Worm (Caenorhabditis elegans): Measurements from ENCODE around the gene mec-10.

The mec-10 gene

ce11 chrX:8457314-8457713, 12.8 kb downstream of the mec-10 start, which contains the start of gene F16F9.3:
Gene F16F9.3, plus strand, starts transcription at chrX:8457614.
- TF ChIP-seq mdl-1 (tag; optimal IDR thresholded peaks at IDR 0.05) (no peak), unc-98 (GFP tag; IDR thresholded peaks at IDR 0.05) (no peak), fkh-8 (tag; optimal IDR thresholded peaks at IDR 0.05) (no peak), Y116A8C.19 (tag; optimal IDR thresholded peaks at IDR 0.05; ENCODE audit: borderline replicate concordance) (no peak), efl-3 (GFP tag; optimal IDR thresholded peaks at IDR 0.05) (no peak), lin-15B (tag; optimal IDR thresholded peaks at IDR 0.05) (no peak), mep-1 (tag; optimal IDR thresholded peaks at IDR 0.05) (no peak), ces-1 (GFP tag; optimal IDR thresholded peaks at IDR 0.05) (no peak), pax-3 (tag; optimal IDR thresholded peaks at IDR 0.05) (no peak), zag-1 (tag; optimal IDR thresholded peaks at IDR 0.05) (no peak), mef-2 (tag; optimal IDR thresholded peaks at IDR 0.05) (no peak), fkh-10 (GFP tag; optimal IDR thresholded peaks at IDR 0.05) (no peak), nhr-20 (tag; optimal IDR thresholded peaks at IDR 0.05) (no peak), egl-27 (tag; optimal IDR thresholded peaks at IDR 0.05) (no peak), isw-1 (GFP tag; IDR thresholded peaks at IDR 0.05) (no peak), ceh-90 (tag; optimal IDR thresholded peaks at IDR 0.05) (no peak), ceh-88 (GFP tag; IDR thresholded peaks at IDR 0.05) (no peak), nhr-19 (GFP tag; conservative IDR thresholded peaks at IDR 0.05) (no peak), tbx-2 (tag; optimal IDR thresholded peaks at IDR 0.05) (no peak), snpc-4 (tag; optimal IDR thresholded peaks at IDR 0.05) (no peak)

- TF ChIP-seq elt-3 (tag; optimal IDR thresholded peaks at IDR 0.05) (peak in 4 of 6 experiments; percentile 0 to 84 (median 31)), lin-15B (tag; optimal IDR thresholded peaks at IDR 0.05) (no peak), ceh-88 (GFP tag; IDR thresholded peaks at IDR 0.05) (no peak), nhr-85 (tag) (peak; percentile 79), blmp-1 (tag; optimal IDR thresholded peaks at IDR 0.05) (peak; percentile 82), rnt-1 (tag; optimal IDR thresholded peaks at IDR 0.05) (peak; percentile 3), nhr-19 (GFP tag; conservative IDR thresholded peaks at IDR 0.05) (no peak), lin-14 (GFP tag; optimal IDR thresholded peaks at IDR 0.05) (peak; percentile 34), efl-1 (optimal IDR thresholded peaks at IDR 0.05) (no peak), efl-1 (GFP tag; optimal IDR thresholded peaks at IDR 0.05 in 1 of 2) (peak in 1 of 2 experiments; percentile 57), zag-1 (tag; optimal IDR thresholded peaks at IDR 0.05) (no peak), ets-5 (GFP tag; IDR thresholded peaks at IDR 0.05) (no peak), fkh-4 (tag; optimal IDR thresholded peaks at IDR 0.05; ENCODE audit: borderline replicate concordance) (no peak), lsy-2 (tag; optimal IDR thresholded peaks at IDR 0.05) (no peak)
Observed at ce11 chrX:8455590-8456166, 14.4 kb downstream of the mec-10 start, which contains the start of gene dpy-6. Gene dpy-6, minus strand, starts transcription at chrX:8455640.

- TF ChIP-seq unc-98 (GFP tag; IDR thresholded peaks at IDR 0.05) (no peak), rnt-1 (tag; optimal IDR thresholded peaks at IDR 0.05) (no peak), aly-2 (tag; optimal IDR thresholded peaks at IDR 0.05) (no peak), C34B4.2 (tag; optimal IDR thresholded peaks at IDR 0.05) (no peak), pax-3 (tag; optimal IDR thresholded peaks at IDR 0.05) (no peak), ceh-63 (GFP tag; optimal IDR thresholded peaks at IDR 0.05) (no peak), nhr-71 (tag; optimal IDR thresholded peaks at IDR 0.05) (no peak), irx-1 (tag; optimal IDR thresholded peaks at IDR 0.05) (no peak), tbx-2 (tag; optimal IDR thresholded peaks at IDR 0.05) (no peak), nhr-90 (tag; optimal IDR thresholded peaks at IDR 0.05; ENCODE audit: poor library complexity) (no peak), ets-5 (GFP tag; IDR thresholded peaks at IDR 0.05) (no peak), ceh-8 (GFP tag; optimal IDR thresholded peaks at IDR 0.05) (no peak), unc-62 (GFP tag; optimal IDR thresholded peaks at IDR 0.05) (no peak), tlp-1 (tag; optimal IDR thresholded peaks at IDR 0.05) (no peak), C04F5.9 (tag; optimal IDR thresholded peaks at IDR 0.05) (no peak), nhr-20 (tag; optimal IDR thresholded peaks at IDR 0.05) (no peak)
Observed at ce11 chrX:8446108-8446507, 24.0 kb downstream of the mec-10 start, which contains the start of gene F16F9.1. Gene F16F9.1, plus strand, starts transcription at chrX:8446408.
